Worm (Caenorhabditis elegans): Measurements from ENCODE around the gene K10D11.7.

Gene K10D11.7

DNA sequence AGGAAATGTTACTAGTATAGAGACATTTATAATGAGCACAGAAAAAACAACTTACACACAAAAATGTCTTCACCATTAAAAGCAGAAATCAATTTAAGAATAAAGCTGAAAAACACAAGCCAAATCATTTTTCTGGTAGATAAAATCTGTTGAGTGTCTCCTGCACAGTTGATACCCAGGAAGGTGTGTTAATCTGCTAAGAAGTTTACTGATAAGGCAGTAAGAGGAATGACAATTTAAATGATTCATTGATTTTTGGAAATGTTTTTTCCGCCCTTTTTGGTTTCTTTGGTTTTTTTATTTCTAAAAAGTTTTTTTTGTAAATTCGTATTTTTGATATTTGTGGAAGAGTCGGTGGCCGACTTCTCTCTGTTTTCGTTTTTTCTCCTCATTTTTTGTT, 9.8 kb downstream of the K10D11.7 start, which contains the start of gene K10D11.3:
Gene K10D11.3 (minus strand): TSS at position 174 of the 400 bp plus-strand sequence.
- no peak for TF ChIP-seq ama-1 (optimal IDR thresholded peaks at IDR 0.05)
- TF ChIP-seq hmg-4 (GFP tag; optimal IDR thresholded peaks at IDR 0.05), result no peak
- no peak for TF ChIP-seq B0310.2 (tag; optimal IDR thresholded peaks at IDR 0.05)
- TF ChIP-seq sea-1 (GFP tag; conservative IDR thresholded peaks at IDR 0.05), result no peak
- no peak for TF ChIP-seq aly-1 (tag; optimal IDR thresholded peaks at IDR 0.05)
- TF ChIP-seq ets-7 (tag; optimal IDR thresholded peaks at IDR 0.05), result no peak
- no peak for TF ChIP-seq tbx-11 (GFP tag; IDR thresholded peaks at IDR 0.05)
- TF ChIP-seq hmbx-1 (tag; optimal IDR thresholded peaks at IDR 0.05), result no peak
- no peak for TF ChIP-seq scrt-1 (GFP tag; IDR thresholded peaks at IDR 0.05)
- no peak for TF ChIP-seq tbx-37 (GFP tag; conservative IDR thresholded peaks at IDR 0.05)
- TF ChIP-seq hnd-1 (tag; optimal IDR thresholded peaks at IDR 0.05), result no peak
- TF ChIP-seq F13C5.2 (tag; optimal IDR thresholded peaks at IDR 0.05), result no peak
- TF ChIP-seq ceh-13 (GFP tag; optimal IDR thresholded peaks at IDR 0.05), result no peak
- TF ChIP-seq ceh-36 (tag; optimal IDR thresholded peaks at IDR 0.05), result no peak

DNA sequence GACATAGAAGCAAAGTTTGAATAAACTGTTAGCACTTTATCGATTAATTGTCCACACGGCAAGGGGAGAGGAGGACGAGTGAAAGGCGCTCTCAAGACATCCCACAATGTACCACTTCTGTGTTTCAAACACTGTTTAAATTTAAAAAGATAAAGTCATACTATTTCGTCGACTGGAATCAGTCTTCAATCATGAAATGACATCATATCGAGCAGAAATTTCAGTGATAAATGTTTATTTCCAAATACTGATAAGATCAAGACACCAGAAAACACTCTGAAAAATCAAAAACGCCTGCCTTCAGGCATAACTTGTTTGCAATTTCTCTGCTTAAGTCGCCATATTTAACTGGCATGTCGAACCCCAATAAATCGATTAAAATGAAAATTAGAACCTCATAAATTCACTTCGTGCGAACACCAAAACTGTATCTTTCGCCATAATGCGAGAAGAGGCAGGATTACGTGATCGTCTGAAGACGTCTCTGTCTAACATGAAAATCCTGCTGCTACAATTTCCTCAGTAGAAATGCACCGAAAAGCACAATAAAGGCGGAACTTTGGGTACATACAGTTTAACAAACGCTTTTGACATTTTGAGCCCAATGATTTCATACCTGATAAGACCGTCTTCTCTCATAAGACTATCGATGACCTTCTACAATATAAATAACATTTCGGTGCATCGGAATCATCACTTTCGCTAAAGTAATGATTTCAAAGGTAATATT, 17.3 kb downstream of the K10D11.7 start, which contains the start of gene K10D11.2:
Gene K10D11.2 (plus strand): TSS at position 680 of the 730 bp plus-strand sequence.
- TF ChIP-seq ceh-36 (tag; optimal IDR thresholded peaks at IDR 0.05), result no peak

DNA sequence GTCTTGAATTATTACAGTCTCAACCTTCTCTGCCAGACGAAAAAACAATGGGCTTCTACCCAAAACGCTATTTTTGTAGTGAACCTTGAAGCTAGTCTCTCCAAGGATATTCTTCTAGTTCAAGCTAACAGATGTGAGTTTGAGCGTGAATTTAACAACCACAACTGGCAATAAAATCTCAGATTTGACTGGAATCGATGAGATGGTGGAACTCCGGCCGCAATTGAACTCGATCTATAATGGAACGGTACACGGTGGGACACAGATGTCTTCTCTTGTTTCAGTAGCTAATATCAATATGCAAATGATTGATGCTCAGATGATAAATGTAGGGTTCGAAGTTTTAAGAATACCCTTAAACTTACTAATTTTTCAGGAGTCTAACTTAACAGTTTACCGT, 18.1 kb downstream of the K10D11.7 start:
- TF ChIP-seq pes-1 (GFP tag; IDR thresholded peaks at IDR 0.05) (no peak), ama-1 (optimal IDR thresholded peaks at IDR 0.05) (no peak), ceh-13 (GFP tag; optimal IDR thresholded peaks at IDR 0.05) (no peak)

DNA sequence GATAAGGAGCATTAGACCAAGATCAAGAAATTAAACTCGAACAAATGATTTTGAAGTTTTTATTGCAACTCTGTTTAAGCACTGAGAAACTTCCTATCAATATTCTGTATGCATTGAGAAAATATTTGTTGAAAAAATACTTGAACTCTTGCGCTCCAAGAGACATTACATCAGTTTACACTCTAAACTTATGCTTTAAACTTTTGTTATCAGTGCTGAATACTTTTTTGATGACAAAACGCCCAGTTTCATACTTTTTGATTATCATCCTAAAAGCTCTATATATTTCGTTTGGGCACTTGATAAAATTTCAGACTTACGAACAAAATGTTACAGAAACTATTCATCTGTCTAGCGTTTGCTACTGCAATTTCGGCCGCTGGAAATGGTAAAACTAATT, 19.8 kb downstream of the K10D11.7 start, which contains the start of gene dod-17:
Gene dod-17 (plus strand): TSS at position 323 of the 400 bp plus-strand sequence.
- no peak for TF ChIP-seq sea-1 (GFP tag; conservative IDR thresholded peaks at IDR 0.05)
- no peak for TF ChIP-seq ama-1 (optimal IDR thresholded peaks at IDR 0.05)
- no peak for TF ChIP-seq tra-4 (tag; optimal IDR thresholded peaks at IDR 0.05)
- TF ChIP-seq tbx-11 (GFP tag; IDR thresholded peaks at IDR 0.05), result no peak
- no peak for TF ChIP-seq flt-1 (GFP tag; IDR thresholded peaks at IDR 0.05)
- TF ChIP-seq hnd-1 (tag; optimal IDR thresholded peaks at IDR 0.05), result no peak
- no peak for TF ChIP-seq hmg-4 (GFP tag; optimal IDR thresholded peaks at IDR 0.05)
- TF ChIP-seq ceh-13 (GFP tag; optimal IDR thresholded peaks at IDR 0.05), result no peak
- no peak for TF ChIP-seq pes-1 (GFP tag; IDR thresholded peaks at IDR 0.05)
- TF ChIP-seq B0310.2 (tag; optimal IDR thresholded peaks at IDR 0.05), result no peak
- TF ChIP-seq ceh-36 (tag; optimal IDR thresholded peaks at IDR 0.05), result no peak

DNA sequence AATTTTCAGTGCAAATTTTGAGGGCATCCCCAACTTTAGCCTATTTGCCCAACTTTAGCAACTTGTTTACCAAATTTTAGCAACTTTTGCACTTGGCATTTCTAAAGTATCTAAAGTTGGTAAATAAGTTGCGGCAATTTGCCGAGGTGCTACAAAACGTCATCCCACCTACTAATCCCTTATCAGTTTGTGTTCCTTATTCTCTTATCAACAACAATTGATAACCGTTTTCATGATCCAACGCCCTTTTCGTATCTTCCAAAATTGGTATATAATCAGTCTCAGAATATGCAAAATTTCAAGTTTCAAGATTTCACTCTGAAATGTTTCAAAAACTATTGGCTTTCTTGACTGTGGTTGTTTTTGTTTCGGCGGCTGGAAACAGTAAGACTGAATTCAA, 22.4 kb downstream of the K10D11.7 start, which contains the start of gene F55G11.4:
Gene F55G11.4 (plus strand): TSS at position 289 of the 400 bp plus-strand sequence.
- no peak for TF ChIP-seq ama-1 (optimal IDR thresholded peaks at IDR 0.05)
- TF ChIP-seq ceh-13 (GFP tag; optimal IDR thresholded peaks at IDR 0.05), result no peak
- no peak for TF ChIP-seq hmbx-1 (tag; optimal IDR thresholded peaks at IDR 0.05)
- no peak for TF ChIP-seq tbx-11 (GFP tag; IDR thresholded peaks at IDR 0.05)
- no peak for TF ChIP-seq tra-4 (tag; optimal IDR thresholded peaks at IDR 0.05)
- TF ChIP-seq flt-1 (GFP tag; IDR thresholded peaks at IDR 0.05), result no peak
- no peak for TF ChIP-seq scrt-1 (GFP tag; IDR thresholded peaks at IDR 0.05)
- no peak for TF ChIP-seq ceh-36 (tag; optimal IDR thresholded peaks at IDR 0.05)

DNA sequence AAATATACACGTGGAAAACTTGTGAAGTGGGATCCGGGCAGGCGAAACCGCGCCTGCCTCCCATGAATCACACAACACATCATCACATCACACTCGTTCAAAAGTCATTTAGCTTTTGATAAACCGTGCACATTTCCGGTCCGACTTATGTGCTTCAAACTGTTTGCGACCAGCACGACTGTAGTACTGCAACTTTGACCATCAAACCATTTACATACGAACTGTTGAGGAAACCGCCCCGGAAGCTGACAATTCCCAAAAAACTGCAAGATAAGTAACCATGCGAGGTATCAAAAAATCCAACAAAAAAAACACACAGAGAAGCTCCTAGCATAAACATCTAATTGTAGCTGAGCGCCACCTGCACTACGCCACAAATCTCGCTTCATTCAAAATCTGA, 23.0 kb downstream of the K10D11.7 start:
- TF ChIP-seq F13C5.2 (tag; optimal IDR thresholded peaks at IDR 0.05) (no peak), ets-7 (tag; optimal IDR thresholded peaks at IDR 0.05) (no peak), sea-1 (GFP tag; conservative IDR thresholded peaks at IDR 0.05) (no peak), aly-1 (tag; optimal IDR thresholded peaks at IDR 0.05) (no peak), hmg-4 (GFP tag; optimal IDR thresholded peaks at IDR 0.05) (no peak), hmbx-1 (tag; optimal IDR thresholded peaks at IDR 0.05) (no peak), tbx-11 (GFP tag; IDR thresholded peaks at IDR 0.05) (no peak), ama-1 (optimal IDR thresholded peaks at IDR 0.05) (no peak), pes-1 (GFP tag; IDR thresholded peaks at IDR 0.05) (no peak), B0310.2 (tag; optimal IDR thresholded peaks at IDR 0.05) (no peak)

DNA sequence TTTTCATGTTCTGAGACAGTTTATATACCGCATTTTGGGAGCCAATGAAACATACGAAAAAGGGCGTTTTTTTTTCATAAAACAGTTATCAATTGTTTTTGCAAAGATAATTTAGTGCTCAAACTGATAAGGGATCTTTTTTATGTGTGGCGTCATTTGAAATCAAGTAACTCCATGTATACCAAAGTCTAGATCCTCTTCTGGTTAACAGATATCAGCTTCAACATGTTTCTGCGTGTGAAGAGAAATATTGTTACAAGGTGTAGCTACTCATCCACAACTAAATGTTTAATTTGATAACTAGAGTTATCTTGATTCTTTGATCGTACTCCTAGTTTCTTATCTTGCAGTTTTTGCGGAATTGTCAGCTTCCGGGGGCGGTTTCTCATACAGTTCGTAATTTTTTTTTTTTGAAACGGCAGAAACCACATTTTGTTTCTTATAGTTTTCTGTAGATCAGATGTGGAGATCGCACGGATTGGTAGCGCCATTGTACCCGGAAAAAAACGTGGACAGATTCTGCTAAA, 23.7 kb downstream of the K10D11.7 start:
- no peak for TF ChIP-seq ceh-13 (GFP tag; optimal IDR thresholded peaks at IDR 0.05)
- no peak for TF ChIP-seq ceh-36 (tag; optimal IDR thresholded peaks at IDR 0.05)
- no peak for TF ChIP-seq tbx-11 (GFP tag; IDR thresholded peaks at IDR 0.05)

DNA sequence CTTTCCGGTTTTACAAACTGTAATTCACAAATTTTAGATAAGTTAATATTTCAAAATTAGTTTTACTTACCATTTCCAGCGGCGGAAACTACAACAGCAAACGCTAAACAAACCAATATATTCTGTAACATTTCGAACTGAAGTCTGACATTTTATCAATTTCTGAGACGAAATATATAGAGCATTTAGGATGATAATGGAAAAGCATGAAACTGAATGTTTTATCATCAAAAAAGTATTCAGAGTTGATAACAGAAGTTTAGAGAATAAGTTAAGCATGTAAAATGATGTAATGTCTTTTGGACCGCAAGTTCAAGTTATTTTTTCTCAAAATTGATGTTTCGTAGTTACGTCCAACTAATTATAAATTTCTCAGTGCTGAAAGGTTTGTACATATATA, 26.6 kb downstream of the K10D11.7 start, which contains the start of gene F55G11.2:
Gene F55G11.2 (minus strand): TSS at position 149 of the 400 bp plus-strand sequence.
- no peak for TF ChIP-seq hmg-4 (GFP tag; optimal IDR thresholded peaks at IDR 0.05)

DNA sequence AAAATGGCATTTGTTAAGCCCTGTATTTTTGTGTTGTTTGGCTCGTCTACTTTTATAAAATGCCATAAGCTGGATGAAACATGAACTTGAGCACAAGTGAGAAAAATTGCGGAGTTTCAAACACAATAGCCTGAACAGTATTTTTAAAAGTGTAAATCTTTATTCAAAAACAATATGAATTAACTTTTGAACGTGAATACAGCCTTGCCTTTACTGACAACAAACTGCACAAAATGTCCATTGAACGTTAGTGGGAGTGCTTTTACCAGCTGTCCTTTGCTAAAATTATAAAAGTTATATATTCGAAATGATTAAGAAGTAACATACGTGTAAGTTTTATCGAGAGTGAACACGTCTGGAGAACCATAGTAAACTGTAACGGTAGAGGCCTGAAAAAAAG, 28.5 kb downstream of the K10D11.7 start:
- no peak for TF ChIP-seq tra-4 (tag; optimal IDR thresholded peaks at IDR 0.05)
- no peak for TF ChIP-seq tbx-37 (GFP tag; conservative IDR thresholded peaks at IDR 0.05)
- TF ChIP-seq pes-1 (GFP tag; IDR thresholded peaks at IDR 0.05), result no peak
- no peak for TF ChIP-seq ama-1 (optimal IDR thresholded peaks at IDR 0.05)
- no peak for TF ChIP-seq hmbx-1 (tag; optimal IDR thresholded peaks at IDR 0.05)
- no peak for TF ChIP-seq hnd-1 (tag; optimal IDR thresholded peaks at IDR 0.05)
- no peak for TF ChIP-seq aly-1 (tag; optimal IDR thresholded peaks at IDR 0.05)
- no peak for TF ChIP-seq hmg-4 (GFP tag; optimal IDR thresholded peaks at IDR 0.05)
- TF ChIP-seq ceh-36 (tag; optimal IDR thresholded peaks at IDR 0.05), result no peak
- TF ChIP-seq ceh-13 (GFP tag; optimal IDR thresholded peaks at IDR 0.05), result no peak

Measured in whole organism, early embryonic.